Fruit fly (Drosophila melanogaster) whole organism, adult: ENCODE data around the gene INPP5E.

Experiments
- CG7045 ChIP-seq: fragments of 200-800 bp; sonication (Bioruptor generic); optimal IDR thresholded peaks from 2 replicates; lab custom pipeline; 2017; ENCODE audit warnings: missing biosample characterization, mild to moderate bottlenecking, missing genetic modification characterization
- Hr96 ChIP-seq: fragments of 200-800 bp; sonication (Bioruptor generic); optimal IDR thresholded peaks from 2 replicates; lab custom pipeline; 2016; ENCODE audit warnings: missing biosample characterization, missing genetic modification characterization
- cnc ChIP-seq, 2 experiments: fragments of >200 bp; optimal IDR thresholded peaks; 2 replicates each; lab custom pipeline; 2017
- kay ChIP-seq: fragments of 200-800 bp; sonication (Bioruptor generic); peaks from one replicate; lab custom pipeline; 2016; ENCODE audit warnings: missing biosample characterization, missing genetic modification characterization, borderline replicate concordance
- ovo ChIP-seq: fragments of 200-800 bp; sonication (Bioruptor generic); optimal IDR thresholded peaks from 2 replicates; lab custom pipeline; 2016; ENCODE audit warnings: missing biosample characterization, missing genetic modification characterization
- tj ChIP-seq: fragments of 200-800 bp; sonication (Bioruptor generic); optimal IDR thresholded peaks from 3 replicates; lab custom pipeline; 2017; ENCODE audit warnings: missing biosample characterization, mild to moderate bottlenecking, missing genetic modification characterization, moderate library complexity

dm6 chr3L:12271195-12271618, 6.2 kb upstream of the INPP5E start, which contains the start of gene Pbgs:
- TF ChIP-seq kay (no peak), CG7045 (GFP tag; lab: Kevin White, UChicago) (no peak), Hr96 (GFP tag; lab: Kevin White, UChicago) (no peak), cnc (optimal IDR thresholded peaks at IDR 0.05; lab: Kevin White, UChicago) (no peak), ovo (GFP tag; lab: Kevin White, UChicago) (no peak), tj (GFP tag; lab: Kevin White, UChicago) (no peak)
